Worm (Caenorhabditis elegans) whole organism, late embryonic: ENCODE measurements around the gene str-37.

ENCODE experiments used
- C38D4.7 ChIP-seq: fragments of 200-800 bp; sonication (Bioruptor generic); optimal IDR thresholded peaks from 2 replicates; lab custom pipeline; 2018; ENCODE audit warnings: mild to moderate bottlenecking, missing genetic modification characterization, moderate library complexity, missing compliant biosample characterization
- Y22D7AL.16 ChIP-seq: sonication (generic microtip); optimal IDR thresholded peaks from 2 replicates; lab custom pipeline; 2016; ENCODE audit warnings: missing genetic modification characterization, missing compliant biosample characterization
- ceh-2 ChIP-seq: sonication (generic microtip); optimal IDR thresholded peaks from 2 replicates; lab custom pipeline; 2016; ENCODE audit warnings: missing genotype, missing genetic modification characterization, missing compliant biosample characterization
- ceh-24 ChIP-seq: sonication (generic microtip); optimal IDR thresholded peaks from 2 replicates; lab custom pipeline; 2016; ENCODE audit warnings: mild to moderate bottlenecking, missing genetic modification characterization, missing compliant biosample characterization
- ceh-31 ChIP-seq: sonication (generic microtip); optimal IDR thresholded peaks from 2 replicates; lab custom pipeline; 2016; ENCODE audit warnings: missing genetic modification characterization, missing compliant biosample characterization
- ceh-6 ChIP-seq: fragments of 200-800 bp; sonication (Bioruptor generic); optimal IDR thresholded peaks from 2 replicates; lab custom pipeline; 2018; ENCODE audit warnings: mild to moderate bottlenecking, missing genetic modification characterization, missing compliant biosample characterization
- elt-2 ChIP-seq: sonication (generic microtip); optimal IDR thresholded peaks from 2 replicates; lab custom pipeline; 2016; ENCODE audit warnings: missing genetic modification reagents, missing genetic modification characterization, missing compliant biosample characterization
- eyg-1 ChIP-seq: sonication (generic microtip); optimal IDR thresholded peaks from 2 replicates; lab custom pipeline; 2016; ENCODE audit warnings: missing genotype, missing genetic modification characterization, missing compliant biosample characterization
- fkh-6 ChIP-seq: sonication (generic microtip); optimal IDR thresholded peaks from 2 replicates; lab custom pipeline; 2016; ENCODE audit warnings: missing genetic modification characterization, missing compliant biosample characterization
- lim-6 ChIP-seq: sonication (generic microtip); optimal IDR thresholded peaks from 2 replicates; lab custom pipeline; 2016; ENCODE audit warnings: missing genetic modification characterization, missing compliant biosample characterization
- lin-11 ChIP-seq: fragments of 200-800 bp; sonication (Bioruptor generic); optimal IDR thresholded peaks from 2 replicates; lab custom pipeline; 2018; ENCODE audit warnings: mild to moderate bottlenecking, missing genetic modification characterization, missing compliant biosample characterization
- mec-3 ChIP-seq: sonication (generic microtip); optimal IDR thresholded peaks from 2 replicates; lab custom pipeline; 2016; ENCODE audit warnings: borderline replicate concordance, missing genetic modification characterization, missing compliant biosample characterization
- odd-2 ChIP-seq: sonication (generic microtip); optimal IDR thresholded peaks from 2 replicates; lab custom pipeline; 2017; ENCODE audit warnings: antibody characterized with exemption, mild to moderate bottlenecking, missing genetic modification characterization, missing compliant biosample characterization
- pqm-1 ChIP-seq: sonication (generic microtip); optimal IDR thresholded peaks from 2 replicates; lab custom pipeline; 2016; ENCODE audit warnings: missing genetic modification characterization, missing compliant biosample characterization
- pros-1 ChIP-seq: fragments of 150-350 bp; optimal IDR thresholded peaks from 2 replicates; lab custom pipeline; 2014; ENCODE audit warnings: missing biosample characterization, missing genetic modification reagents, missing genetic modification characterization
- ref-2 ChIP-seq: sonication (generic microtip); optimal IDR thresholded peaks from 2 replicates; lab custom pipeline; 2016; ENCODE audit warnings: missing genetic modification characterization, missing compliant biosample characterization
- sox-2 ChIP-seq: fragments of 200-800 bp; sonication (Bioruptor generic); IDR thresholded peaks from 2 replicates; pipeline ENCODE4 v1.3.6; 2022; ENCODE audit warnings: missing genetic modification reagents, missing genetic modification characterization, missing compliant biosample characterization
- sox-4 ChIP-seq: sonication (generic microtip); optimal IDR thresholded peaks from 2 replicates; lab custom pipeline; 2017; ENCODE audit warnings: mild to moderate bottlenecking, missing genetic modification characterization, inconsistent platforms, missing compliant biosample characterization
- syd-9 ChIP-seq: sonication (generic microtip); optimal IDR thresholded peaks from 2 replicates; lab custom pipeline; 2016; ENCODE audit warnings: mild to moderate bottlenecking, missing genetic modification characterization, moderate library complexity, missing compliant biosample characterization
- tbx-2 ChIP-seq: sonication (generic microtip); optimal IDR thresholded peaks from 2 replicates; lab custom pipeline; 2016; ENCODE audit warnings: missing genetic modification characterization, missing compliant biosample characterization
- ttx-3 ChIP-seq: sonication (generic microtip); optimal IDR thresholded peaks from 2 replicates; lab custom pipeline; 2016; ENCODE audit warnings: missing genetic modification reagents, missing genetic modification characterization, missing compliant biosample characterization
- unc-55 ChIP-seq: sonication (generic microtip); optimal IDR thresholded peaks from 2 replicates; lab custom pipeline; 2017; ENCODE audit warnings: missing biosample characterization, missing genetic modification reagents, missing genetic modification characterization
- unc-86 ChIP-seq: sonication (generic microtip); optimal IDR thresholded peaks from 2 replicates; lab custom pipeline; 2016; ENCODE audit warnings: missing genetic modification characterization, missing compliant biosample characterization
- zip-5 ChIP-seq: sonication (generic microtip); optimal IDR thresholded peaks from 2 replicates; lab custom pipeline; 2016; ENCODE audit warnings: missing genetic modification characterization, missing compliant biosample characterization

str-37 gene

ce11 chrV:13373643-13374042, 46.1 kb downstream of the str-37 start:
- TF ChIP-seq ceh-6 = no peak
- no peak for TF ChIP-seq Y22D7AL.16 (tag; lab: Kevin White, UChicago)
- no peak for TF ChIP-seq sox-2 (GFP tag; lab: Robert Waterston, UW)
- peak; percentile 26 for TF ChIP-seq pqm-1 (tag; lab: Kevin White, UChicago)
- TF ChIP-seq elt-2 (tag; lab: Kevin White, UChicago) = peak; percentile 48
- no peak for TF ChIP-seq ref-2 (tag; lab: Kevin White, UChicago)
- no peak for TF ChIP-seq tbx-2 (tag; lab: Kevin White, UChicago)
- TF ChIP-seq, all 69 proteins: peak for 2

ce11 chrV:13374532-13374931, 47.0 kb downstream of the str-37 start:
- TF ChIP-seq mec-3 (tag; lab: Kevin White, UChicago) = no peak
- TF ChIP-seq lim-6 (tag; lab: Kevin White, UChicago) = no peak
- no peak for TF ChIP-seq ttx-3 (tag; lab: Kevin White, UChicago)
- no peak for TF ChIP-seq Y22D7AL.16 (tag; lab: Kevin White, UChicago)
- no peak for TF ChIP-seq pros-1 (tag; lab: Kevin White, UChicago)
- peak; percentile 8 for TF ChIP-seq unc-55 (GFP tag; lab: Kevin White, UChicago)
- TF ChIP-seq zip-5 = no peak
- TF ChIP-seq syd-9 = no peak
- peak; percentile 28 for TF ChIP-seq ceh-31 (tag; lab: Kevin White, UChicago)

- TF ChIP-seq eyg-1 (no peak), sox-4 (tag; lab: Kevin White, UChicago) (no peak), C38D4.7 (GFP tag; lab: Kevin White, UChicago) (no peak), unc-86 (tag; lab: Kevin White, UChicago) (no peak), odd-2 (no peak), ceh-24 (tag; lab: Kevin White, UChicago) (no peak)
- TF ChIP-seq, all 69 proteins: peak for 0
Measured at ce11 chrV:13375861-13376260, 48.3 kb downstream of the str-37 start.

- TF ChIP-seq elt-2 (tag; lab: Kevin White, UChicago) = peak; percentile 81
- no peak for TF ChIP-seq ceh-2 (tag; lab: Kevin White, UChicago)
- no peak for TF ChIP-seq lin-11
- TF ChIP-seq fkh-6 (tag; lab: Kevin White, UChicago) = no peak
Measured at ce11 chrV:13377130-13377529, 49.6 kb downstream of the str-37 start.
